Worm (Caenorhabditis elegans) whole organism, L1 larva: ENCODE results near the gene F57A8.1.

ENCODE experiments used
- C04F5.9 ChIP-seq: sonication (generic microtip); optimal IDR thresholded peaks from 2 replicates; lab custom pipeline; 2016; ENCODE audit warnings: missing genetic modification characterization, missing compliant biosample characterization
- C16A3.4 ChIP-seq: fragments of 150-350 bp; optimal IDR thresholded peaks from 2 replicates; lab custom pipeline; 2014; ENCODE audit warnings: missing biosample characterization, missing genetic modification characterization
- F16B12.6 ChIP-seq: fragments of 150-350 bp; optimal IDR thresholded peaks from 2 replicates; lab custom pipeline; 2014; ENCODE audit warnings: missing biosample characterization, missing genetic modification characterization
- aly-2 ChIP-seq: fragments of 150-350 bp; optimal IDR thresholded peaks from 2 replicates; lab custom pipeline; 2014; ENCODE audit warnings: missing biosample characterization, missing genetic modification characterization
- ama-1 ChIP-seq: fragments of 150-350 bp; optimal IDR thresholded peaks from 2 replicates; lab custom pipeline; 2014
- blmp-1 ChIP-seq: fragments of 150-350 bp; optimal IDR thresholded peaks from 2 replicates; lab custom pipeline; 2014; ENCODE audit warnings: missing biosample characterization, missing genetic modification characterization
- ceh-63 ChIP-seq: fragments of 200-800 bp; sonication (Bioruptor generic); optimal IDR thresholded peaks from 2 replicates; lab custom pipeline; 2018; ENCODE audit warnings: mild to moderate bottlenecking, missing genetic modification characterization, missing compliant biosample characterization
- ceh-8 ChIP-seq: fragments of 200-800 bp; sonication (Bioruptor generic); optimal IDR thresholded peaks from 2 replicates; lab custom pipeline; 2018; ENCODE audit warnings: mild to moderate bottlenecking, missing genetic modification characterization, moderate library complexity, missing compliant biosample characterization
- ceh-90 ChIP-seq: sonication (generic microtip); optimal IDR thresholded peaks from 2 replicates; lab custom pipeline; 2016; ENCODE audit warnings: missing genetic modification characterization, missing compliant biosample characterization
- dpl-1 ChIP-seq, 3 experiments: fragments of 150-350 bp in 2 of 3; sonication (generic microtip) in 1 of 3; optimal IDR thresholded peaks; 2 replicates each; lab custom pipeline; 2014 to 2017; ENCODE audit warnings: missing biosample characterization in 3 of 3, missing genetic modification characterization in 3 of 3, missing genetic modification reagents in 3 of 3
- efl-1 ChIP-seq, 4 experiments: fragments of 150-350 bp; optimal IDR thresholded peaks in 3 of 4; peaks in 1 of 4; 1 replicate in 1 of 4; 2 replicates in 3 of 4; lab custom pipeline; 2014; ENCODE audit warnings: missing biosample characterization in 2 of 4, missing genetic modification characterization in 2 of 4, missing genetic modification reagents in 2 of 4
- efl-3 ChIP-seq: fragments of 200-800 bp; sonication (Bioruptor generic); optimal IDR thresholded peaks from 2 replicates; lab custom pipeline; 2018; ENCODE audit warnings: mild to moderate bottlenecking, missing genetic modification characterization, missing compliant biosample characterization
- egl-27 ChIP-seq, 2 experiments: fragments of 150-350 bp in 1 of 2; sonication (generic microtip); optimal IDR thresholded peaks; 3 replicates each; lab custom pipeline; 2017 to 2018; ENCODE audit warnings: missing biosample characterization in 2 of 2, missing genetic modification characterization in 2 of 2, missing genetic modification reagents in 2 of 2
- elt-2 ChIP-seq: sonication (generic microtip); optimal IDR thresholded peaks from 2 replicates; lab custom pipeline; 2016; ENCODE audit warnings: missing genetic modification characterization, mild to moderate bottlenecking, inconsistent platforms, missing compliant biosample characterization, missing genetic modification reagents
- elt-3 ChIP-seq, 6 experiments: fragments of 150-350 bp in 1 of 6; sonication (generic microtip); optimal IDR thresholded peaks; 2 replicates each; lab custom pipeline; 2017 to 2018; ENCODE audit warnings: missing biosample characterization in 6 of 6, missing genetic modification characterization in 6 of 6, inconsistent platforms in 1 of 6
- fkh-4 ChIP-seq: sonication (generic microtip); optimal IDR thresholded peaks from 2 replicates; lab custom pipeline; 2016; ENCODE audit warnings: missing compliant biosample characterization, missing genetic modification characterization, borderline replicate concordance
- fkh-8 ChIP-seq: sonication (generic microtip); optimal IDR thresholded peaks from 2 replicates; lab custom pipeline; 2016; ENCODE audit warnings: mild to moderate bottlenecking, missing genetic modification characterization, missing compliant biosample characterization
- fos-1 ChIP-seq: fragments of 150-350 bp; optimal IDR thresholded peaks from 2 replicates; lab custom pipeline; 2014; ENCODE audit warnings: missing biosample characterization, missing genetic modification characterization
- grh-1 ChIP-seq: fragments of 200-800 bp; sonication (Bioruptor generic); IDR thresholded peaks from 2 replicates; pipeline ENCODE4 v1.3.6; 2022; ENCODE audit warnings: missing genetic modification reagents, missing genetic modification characterization, missing compliant biosample characterization
- hlh-17 ChIP-seq: fragments of 200-800 bp; sonication (Bioruptor generic); optimal IDR thresholded peaks from 2 replicates; lab custom pipeline; 2018; ENCODE audit warnings: missing genetic modification characterization, mild to moderate bottlenecking, missing compliant biosample characterization, moderate library complexity, borderline replicate concordance
- hlh-4 ChIP-seq: sonication (generic microtip); optimal IDR thresholded peaks from 2 replicates; lab custom pipeline; 2016; ENCODE audit warnings: mild to moderate bottlenecking, missing genetic modification characterization, missing compliant biosample characterization
- jun-1 ChIP-seq: fragments of 150-350 bp; optimal IDR thresholded peaks from 2 replicates; lab custom pipeline; 2014; ENCODE audit warnings: missing biosample characterization, missing genetic modification reagents, missing genetic modification characterization
- lin-13 ChIP-seq: fragments of 150-350 bp; optimal IDR thresholded peaks from 2 replicates; lab custom pipeline; 2014; ENCODE audit warnings: missing biosample characterization, missing genetic modification reagents, missing genetic modification characterization
- lin-14 ChIP-seq: fragments of 200-800 bp; sonication (Bioruptor generic); optimal IDR thresholded peaks from 2 replicates; lab custom pipeline; 2018; ENCODE audit warnings: mild to moderate bottlenecking, missing genetic modification characterization, moderate library complexity, missing compliant biosample characterization
- lin-15B ChIP-seq: fragments of 150-350 bp; sonication (generic microtip); optimal IDR thresholded peaks from 3 replicates; lab custom pipeline; 2014; ENCODE audit warnings: missing biosample characterization, missing genetic modification characterization
- lin-35 ChIP-seq, 2 experiments: fragments of 150-350 bp; optimal IDR thresholded peaks; 2 replicates each; lab custom pipeline; 2014; ENCODE audit warnings: missing biosample characterization in 2 of 2, missing genetic modification characterization in 2 of 2, missing genetic modification reagents in 2 of 2
- mab-9 ChIP-seq: fragments of 200-800 bp; sonication (Bioruptor generic); IDR thresholded peaks from 2 replicates; pipeline ENCODE4 v1.3.6; 2022; ENCODE audit warnings: missing genetic modification reagents, missing genetic modification characterization, missing compliant biosample characterization
- mdl-1 ChIP-seq, 2 experiments: fragments of 150-350 bp; optimal IDR thresholded peaks; 2 replicates each; lab custom pipeline; 2014 to 2017; ENCODE audit warnings: missing biosample characterization in 2 of 2, missing genetic modification characterization in 2 of 2, inconsistent platforms in 1 of 2
- mep-1 ChIP-seq: fragments of 150-350 bp; optimal IDR thresholded peaks from 2 replicates; lab custom pipeline; 2014; ENCODE audit warnings: missing biosample characterization, missing genetic modification characterization
- nhr-12 ChIP-seq: sonication (generic microtip); optimal IDR thresholded peaks from 2 replicates; lab custom pipeline; 2017; ENCODE audit warnings: missing biosample characterization, missing genetic modification characterization
- nhr-20 ChIP-seq: sonication (generic microtip); optimal IDR thresholded peaks from 2 replicates; lab custom pipeline; 2016; ENCODE audit warnings: mild to moderate bottlenecking, missing genetic modification characterization, missing compliant biosample characterization
- nhr-237 ChIP-seq: fragments of 150-350 bp; optimal IDR thresholded peaks from 2 replicates; lab custom pipeline; 2014; ENCODE audit warnings: missing biosample characterization, missing genetic modification characterization
- nhr-28 ChIP-seq: fragments of 150-350 bp; optimal IDR thresholded peaks from 2 replicates; lab custom pipeline; 2014; ENCODE audit warnings: missing biosample characterization, missing genetic modification characterization
- nhr-47 ChIP-seq: sonication (generic microtip); optimal IDR thresholded peaks from 2 replicates; lab custom pipeline; 2016; ENCODE audit warnings: mild to moderate bottlenecking, missing genetic modification characterization, moderate library complexity, missing compliant biosample characterization
- nhr-77 ChIP-seq: fragments of 150-350 bp; optimal IDR thresholded peaks from 2 replicates; lab custom pipeline; 2014; ENCODE audit warnings: missing biosample characterization, missing genetic modification characterization
- nhr-90 ChIP-seq: sonication (generic microtip); optimal IDR thresholded peaks from 2 replicates; lab custom pipeline; 2016; ENCODE audit warnings: mild to moderate bottlenecking, missing genetic modification characterization, missing compliant biosample characterization; ENCODE audit not compliant: poor library complexity
- pag-3 ChIP-seq: sonication (generic microtip); optimal IDR thresholded peaks from 2 replicates; lab custom pipeline; 2017; ENCODE audit warnings: missing genetic modification characterization, mild to moderate bottlenecking, missing compliant biosample characterization, antibody characterized with exemption, borderline replicate concordance; ENCODE audit not compliant: insufficient read depth
- pqm-1 ChIP-seq: sonication (generic microtip); optimal IDR thresholded peaks from 3 replicates; lab custom pipeline; 2017; ENCODE audit warnings: missing biosample characterization, missing genetic modification characterization
- rnt-1 ChIP-seq: sonication (generic microtip); optimal IDR thresholded peaks from 2 replicates; lab custom pipeline; 2016; ENCODE audit warnings: mild to moderate bottlenecking, missing genetic modification characterization, moderate library complexity, missing compliant biosample characterization
- skn-1 ChIP-seq: fragments of 150-350 bp; optimal IDR thresholded peaks from 2 replicates; lab custom pipeline; 2014; ENCODE audit warnings: missing biosample characterization, missing genetic modification characterization
- snu-23 ChIP-seq: sonication (generic microtip); optimal IDR thresholded peaks from 2 replicates; lab custom pipeline; 2016; ENCODE audit warnings: missing genetic modification characterization, missing compliant biosample characterization
- sox-4 ChIP-seq: sonication (generic microtip); optimal IDR thresholded peaks from 2 replicates; lab custom pipeline; 2016; ENCODE audit warnings: missing genetic modification characterization, missing compliant biosample characterization
- tbx-2 ChIP-seq: sonication (generic microtip); optimal IDR thresholded peaks from 2 replicates; lab custom pipeline; 2016; ENCODE audit warnings: missing genetic modification characterization, missing compliant biosample characterization
- tlp-1 ChIP-seq: fragments of 150-350 bp; optimal IDR thresholded peaks from 2 replicates; lab custom pipeline; 2014; ENCODE audit warnings: missing biosample characterization, missing genetic modification characterization
- unc-86 ChIP-seq: sonication (generic microtip); optimal IDR thresholded peaks from 2 replicates; lab custom pipeline; 2016; ENCODE audit warnings: missing genetic modification characterization, missing compliant biosample characterization
- unc-98 ChIP-seq: fragments of 200-800 bp; sonication (Bioruptor generic); IDR thresholded peaks from 2 replicates; pipeline ENCODE4 v1.3.6; 2022; ENCODE audit warnings: missing genetic modification characterization, missing compliant biosample characterization
- vab-15 ChIP-seq: sonication (generic microtip); optimal IDR thresholded peaks from 2 replicates; lab custom pipeline; 2017; ENCODE audit warnings: missing genotype, mild to moderate bottlenecking, missing genetic modification characterization, missing compliant biosample characterization
- xbp-1 ChIP-seq: sonication (generic microtip); optimal IDR thresholded peaks from 2 replicates; lab custom pipeline; 2016; ENCODE audit warnings: missing genetic modification characterization, missing compliant biosample characterization
- zag-1 ChIP-seq: fragments of 150-350 bp; optimal IDR thresholded peaks from 2 replicates; lab custom pipeline; 2014; ENCODE audit warnings: missing biosample characterization, missing genetic modification characterization
- zip-4 ChIP-seq: fragments of 200-800 bp; sonication (Bioruptor generic); optimal IDR thresholded peaks from 2 replicates; lab custom pipeline; 2018; ENCODE audit warnings: mild to moderate bottlenecking, missing genetic modification characterization, moderate library complexity, missing compliant biosample characterization
- ztf-11 ChIP-seq, 2 experiments: sonication (generic microtip); optimal IDR thresholded peaks; 2 replicates each; lab custom pipeline; 2016 to 2017; ENCODE audit warnings: missing genetic modification characterization in 2 of 2, missing biosample characterization in 1 of 2, missing compliant biosample characterization in 1 of 2
- ztf-4 ChIP-seq: fragments of 150-350 bp; optimal IDR thresholded peaks from 2 replicates; lab custom pipeline; 2014; ENCODE audit warnings: missing biosample characterization, missing genetic modification characterization

F57A8.1 gene

DNA sequence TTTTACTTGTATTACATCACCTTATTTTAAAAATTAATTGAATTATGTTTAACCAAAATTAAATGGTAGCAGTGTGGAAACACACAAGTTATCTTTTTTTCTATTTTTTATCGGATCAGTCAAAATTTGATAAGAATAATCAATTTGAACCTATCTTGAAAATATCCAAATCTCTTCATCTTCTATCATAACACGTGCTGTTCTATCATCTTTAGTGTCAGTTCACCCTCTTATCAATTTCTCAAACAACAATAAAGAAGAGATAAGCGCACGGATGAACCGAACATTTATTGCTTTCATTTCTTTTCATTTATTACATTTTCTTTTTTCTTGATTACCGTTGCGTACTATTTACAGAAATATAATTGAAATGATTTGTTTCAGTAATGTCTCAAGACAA lies 50.0 kb downstream of the F57A8.1 start, which contains the start of gene R04B5.5 (continued):
- TF ChIP-seq ceh-8 (no peak), nhr-20 (tag; lab: Kevin White, UChicago) (peak; percentile 71), fos-1 (no peak), mep-1 (tag; lab: Kevin White, UChicago) (peak; percentile 5), nhr-90 (tag; lab: Kevin White, UChicago) (peak; percentile 48), unc-98 (no peak), ztf-4 (tag; lab: Kevin White, UChicago) (no peak), elt-2 (tag; lab: Kevin White, UChicago) (peak; percentile 82), grh-1 (GFP tag; lab: Robert Waterston, UW) (no peak), F16B12.6 (tag; lab: Kevin White, UChicago) (no peak), mdl-1 (tag; optimal IDR thresholded peaks at IDR 0.05; lab: Kevin White, UChicago) (peak in 1 of 2 experiments; percentile 10), dpl-1 (GFP tag; optimal IDR thresholded peaks at IDR 0.05; lab: Kevin White, UChicago) (no peak), lin-15B (no peak), fkh-8 (no peak), ama-1 (lab: Kevin White, UChicago) (no peak), ztf-11 (tag; optimal IDR thresholded peaks at IDR 0.05; lab: Kevin White, UChicago) (no peak), nhr-12 (tag; lab: Kevin White, UChicago) (no peak), ceh-90 (tag; lab: Kevin White, UChicago) (no peak), sox-4 (tag; lab: Kevin White, UChicago) (no peak), efl-3 (GFP tag; lab: Kevin White, UChicago) (no peak), hlh-4 (tag; lab: Kevin White, UChicago) (no peak), nhr-237 (tag; lab: Kevin White, UChicago) (no peak), snu-23 (GFP tag; lab: Kevin White, UChicago) (peak; percentile 51), pqm-1 (no peak), efl-1 (optimal IDR thresholded peaks at IDR 0.05; lab: Kevin White, UChicago) (no peak), efl-1 (GFP tag; optimal IDR thresholded peaks at IDR 0.05 in 1 of 2; lab: Kevin White, UChicago) (no peak), lin-13 (GFP tag; lab: Kevin White, UChicago) (no peak), C04F5.9 (tag; lab: Kevin White, UChicago) (no peak), elt-3 (tag; optimal IDR thresholded peaks at IDR 0.05; lab: Kevin White, UChicago) (peak in 5 of 6 experiments; percentile 83 to 97 (median 91)), jun-1 (no peak), tbx-2 (tag; lab: Kevin White, UChicago) (peak; percentile 12), nhr-77 (tag; lab: Kevin White, UChicago) (no peak), nhr-47 (tag; lab: Kevin White, UChicago) (no peak), hlh-17 (GFP tag; lab: Kevin White, UChicago) (no peak), zip-4 (GFP tag; lab: Kevin White, UChicago) (no peak), xbp-1 (tag; lab: Kevin White, UChicago) (no peak), lin-14 (GFP tag; lab: Kevin White, UChicago) (peak; percentile 82), egl-27 (tag; optimal IDR thresholded peaks at IDR 0.05; lab: Kevin White, UChicago) (no peak), aly-2 (tag; lab: Kevin White, UChicago) (no peak), fkh-4 (tag; lab: Kevin White, UChicago) (no peak), blmp-1 (peak; percentile 75), mab-9 (GFP tag; lab: Robert Waterston, UW) (no peak), ceh-63 (GFP tag; lab: Kevin White, UChicago) (no peak), zag-1 (tag; lab: Kevin White, UChicago) (no peak), nhr-28 (no peak), pag-3 (tag; lab: Kevin White, UChicago) (no peak), skn-1 (no peak), vab-15 (tag; lab: Kevin White, UChicago) (no peak), rnt-1 (tag; lab: Kevin White, UChicago) (no peak), unc-86 (tag; lab: Kevin White, UChicago) (no peak), lin-35 (GFP tag; optimal IDR thresholded peaks at IDR 0.05; lab: Kevin White, UChicago) (peak in 1 of 2 experiments; percentile 30), tlp-1 (tag; lab: Kevin White, UChicago) (peak; percentile 1), C16A3.4 (no peak)
